2 fruit fly cellular contexts compared by ENCODE assay signal in the genomic region with DNA sequence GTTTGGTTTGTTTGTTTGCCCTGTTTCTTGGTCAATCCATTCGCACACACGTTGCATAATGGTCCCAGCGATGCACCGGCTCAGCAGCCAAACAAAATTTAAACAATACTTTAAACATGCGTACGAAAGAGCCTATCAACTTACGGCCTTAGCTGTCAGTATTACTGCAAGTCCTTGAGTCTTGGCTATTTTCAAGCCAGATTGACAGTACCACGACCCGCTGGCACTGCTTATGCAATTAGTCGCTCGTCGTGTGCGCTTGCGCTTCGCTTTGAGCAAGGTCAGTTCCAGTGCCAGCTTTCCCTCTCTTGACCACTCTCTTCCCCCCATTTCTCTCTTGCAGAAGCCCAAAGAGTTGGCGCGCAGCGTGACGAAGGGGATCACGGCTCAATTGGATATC.
TF ChIP-seq lines count a peak whose summit lies in the region.

No protein-coding gene starts in this region.

- TF ChIP-seq CTCF in whole organism, embryonic (GFP tag; optimal IDR thresholded peaks at IDR 0.05; lab: Kevin White, UChicago) = no peak

TF ChIP-seq in whole organism, embryonic, 481 proteins besides CTCF, POLR2A, EP300 and RAD21:
- TF ChIP-seq ab (GFP tag; optimal IDR thresholded peaks at IDR 0.05; lab: Kevin White, UChicago) (no peak), CG17359 (tag; optimal IDR thresholded peaks at IDR 0.05; lab: Kevin White, UChicago) (no peak), CG11504 (tag; optimal IDR thresholded peaks at IDR 0.05; lab: Kevin White, UChicago) (peak; percentile 49), org-1 (GFP tag; optimal IDR thresholded peaks at IDR 0.05; lab: Kevin White, UChicago) (no peak), Med (GFP tag; lab: Kevin White, UChicago) (peak; percentile 6), Trl (optimal IDR thresholded peaks at IDR 0.05; lab: Kevin White, UChicago) (peak in 1 of 2 experiments; percentile 47), Trl (GFP tag; optimal IDR thresholded peaks at IDR 0.05; lab: Kevin White, UChicago) (no peak), ash1 (GFP tag; optimal IDR thresholded peaks at IDR 0.05; lab: Kevin White, UChicago) (no peak), hbn (GFP tag; IDR thresholded peaks at IDR 0.05; lab: Robert Waterston, UW; ENCODE audit: partially characterized antibody) (no peak), mld (GFP tag; IDR thresholded peaks at IDR 0.05; lab: Robert Waterston, UW; ENCODE audit: partially characterized antibody) (no peak), tin (GFP tag; optimal IDR thresholded peaks at IDR 0.05; lab: Kevin White, UChicago) (no peak), CG5180 (GFP tag; optimal IDR thresholded peaks at IDR 0.05; lab: Kevin White, UChicago) (peak; percentile 3), crol (GFP tag; IDR thresholded peaks at IDR 0.05; lab: Robert Waterston, UW) (0 out of 2 replicates have a peak, but pooled peaks have one; percentile 31), CG9876 (GFP tag; optimal IDR thresholded peaks at IDR 0.05; lab: Kevin White, UChicago) (no peak), zfh1 (GFP tag; IDR thresholded peaks at IDR 0.05; lab: Robert Waterston, UW) (no peak), row (GFP tag; IDR thresholded peaks at IDR 0.05; lab: Robert Waterston, UW) (peak; percentile 26; the same call in 1 of the 3 replicates), ci (GFP tag; IDR thresholded peaks at IDR 0.05; lab: Robert Waterston, UW) (0 out of 3 replicates have a peak, but pooled peaks have one; percentile 49), Pdp1 (GFP tag; optimal IDR thresholded peaks at IDR 0.05; lab: Kevin White, UChicago) (peak in 1 of 2 experiments; percentile 90), Sry-β (GFP tag; optimal IDR thresholded peaks at IDR 0.05; lab: Kevin White, UChicago) (peak; percentile 84), CG14050 (GFP tag; IDR thresholded peaks at IDR 0.05; lab: Robert Waterston, UW) (no peak), CG4360 (GFP tag; IDR thresholded peaks at IDR 0.05; lab: Robert Waterston, UW) (no peak), Ets65A (GFP tag; lab: Kevin White, UChicago) (peak; percentile 37), Dll (GFP tag; IDR thresholded peaks at IDR 0.05; lab: Robert Waterston, UW; ENCODE audit: partially characterized antibody) (0 out of 4 replicates have a peak, but pooled peaks have one; percentile 22), CG30020 (tag; optimal IDR thresholded peaks at IDR 0.05; lab: Kevin White, UChicago) (no peak), dmrt99B (tag; optimal IDR thresholded peaks at IDR 0.05; lab: Kevin White, UChicago) (peak; percentile 5), CG3163 (GFP tag; optimal IDR thresholded peaks at IDR 0.05; lab: Kevin White, UChicago) (peak; percentile 59)

TF ChIP-seq in whole organism, prepupa, 60 proteins besides CTCF, POLR2A, EP300 and RAD21:
- no peak for TF ChIP-seq CG9139 (GFP tag; optimal IDR thresholded peaks at IDR 0.05; lab: Kevin White, UChicago)
- no peak for TF ChIP-seq CG11902 (GFP tag; optimal IDR thresholded peaks at IDR 0.05; lab: Kevin White, UChicago)
- TF ChIP-seq Lpt (GFP tag; optimal IDR thresholded peaks at IDR 0.05; lab: Kevin White, UChicago) = no peak
- TF ChIP-seq Eip78C (GFP tag; lab: Kevin White, UChicago) = peak; percentile 3
- TF ChIP-seq topi (GFP tag; optimal IDR thresholded peaks at IDR 0.05; lab: Kevin White, UChicago) = no peak
- TF ChIP-seq vri (GFP tag; optimal IDR thresholded peaks at IDR 0.05; lab: Kevin White, UChicago) = peak; percentile 68
- no peak for TF ChIP-seq Met (GFP tag; optimal IDR thresholded peaks at IDR 0.05; lab: Kevin White, UChicago)
- no peak for TF ChIP-seq pdm3 (GFP tag; optimal IDR thresholded peaks at IDR 0.05; lab: Kevin White, UChicago)
- TF ChIP-seq CG6854 (GFP tag; optimal IDR thresholded peaks at IDR 0.05; lab: Kevin White, UChicago) = peak; percentile 6
- TF ChIP-seq acj6 (GFP tag; optimal IDR thresholded peaks at IDR 0.05; lab: Kevin White, UChicago) = no peak
- no peak for TF ChIP-seq Hr4 (GFP tag; optimal IDR thresholded peaks at IDR 0.05; lab: Kevin White, UChicago)
